Fruit fly (Drosophila melanogaster): ENCODE data around the gene TyrR.

DNA sequence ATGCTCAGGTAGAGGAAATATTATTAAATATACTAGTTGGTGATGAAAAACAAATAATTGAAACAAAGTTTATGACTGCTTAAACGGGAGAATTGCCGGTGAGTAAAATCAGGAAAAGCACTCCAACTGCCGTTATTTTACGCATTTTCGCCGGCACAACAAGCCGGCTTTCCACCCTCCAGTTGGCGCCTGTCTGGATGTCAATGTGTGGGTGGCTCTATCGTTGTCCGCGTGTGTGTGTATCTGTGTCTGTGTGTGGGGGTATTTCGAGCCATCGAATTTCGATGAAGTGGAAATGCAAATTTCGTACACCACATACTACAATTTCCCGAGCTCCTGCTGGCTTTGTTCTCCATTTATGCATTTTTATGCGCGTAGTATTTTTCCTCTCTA is 48.7 kb upstream of the TyrR start:
- TF ChIP-seq CG8359 (GFP tag; optimal IDR thresholded peaks at IDR 0.05; ENCODE audit: borderline replicate concordance) = no peak
- no peak for TF ChIP-seq CG13894 (tag; optimal IDR thresholded peaks at IDR 0.05)
- no peak for TF ChIP-seq ken (GFP tag; IDR thresholded peaks at IDR 0.05)
- TF ChIP-seq psq (GFP tag; optimal IDR thresholded peaks at IDR 0.05) = no peak
- no peak for TF ChIP-seq CG6272 (GFP tag; IDR thresholded peaks at IDR 0.05)
- no peak for TF ChIP-seq CG15514 (GFP tag; optimal IDR thresholded peaks at IDR 0.05)
- TF ChIP-seq unpg (GFP tag; optimal IDR thresholded peaks at IDR 0.05) = no peak
- TF ChIP-seq Ravus (GFP tag; IDR thresholded peaks at IDR 0.05) = no peak
- TF ChIP-seq Tbp (GFP tag; optimal IDR thresholded peaks at IDR 0.05) = no peak
- no peak for TF ChIP-seq vvl (GFP tag; IDR thresholded peaks at IDR 0.05)
- TF ChIP-seq vfl (GFP tag; optimal IDR thresholded peaks at IDR 0.05) = no peak
- no peak for TF ChIP-seq sr (GFP tag; IDR thresholded peaks at IDR 0.05)

All from whole organism, embryonic.